Worm (Caenorhabditis elegans) whole organism, early embryonic: ENCODE data around the gene dhhc-5.

Source experiments
- ama-1 ChIP-seq: fragments of 150-350 bp; optimal IDR thresholded peaks from 2 replicates; lab custom pipeline; 2014
- flt-1 ChIP-seq: fragments of 200-800 bp; sonication (Bioruptor generic); IDR thresholded peaks from 2 replicates; pipeline ENCODE4 v1.3.6; 2022; ENCODE audit warnings: missing genetic modification characterization, missing compliant biosample characterization
- scrt-1 ChIP-seq: fragments of 200-800 bp; sonication (Bioruptor generic); IDR thresholded peaks from 2 replicates; pipeline ENCODE4 v1.3.6; 2022; ENCODE audit warnings: missing genetic modification characterization, missing compliant biosample characterization

- no peak for TF ChIP-seq flt-1
- TF ChIP-seq ama-1 (lab: Kevin White, UChicago), result no peak
- no peak for TF ChIP-seq scrt-1
Observed at ce11 chrIII:6871668-6872067, 22.8 kb upstream of the dhhc-5 start.
